Worm (Caenorhabditis elegans) whole organism, mixed stage, embryonic: ENCODE measurements around the gene figl-1.

Source experiments
- blmp-1 ChIP-seq: fragments of 150-350 bp; optimal IDR thresholded peaks from 2 replicates; lab custom pipeline; 2014; ENCODE audit warnings: missing biosample characterization, missing genetic modification characterization
- ces-1 ChIP-seq: fragments of 150-350 bp; optimal IDR thresholded peaks from 2 replicates; lab custom pipeline; 2014; ENCODE audit warnings: missing biosample characterization, missing genetic modification reagents, missing genetic modification characterization
- elt-3 ChIP-seq: fragments of 150-350 bp; optimal IDR thresholded peaks from 2 replicates; lab custom pipeline; 2014; ENCODE audit warnings: missing biosample characterization, missing genetic modification characterization
- flh-1 ChIP-seq: fragments of 200-800 bp; sonication (Bioruptor generic); optimal IDR thresholded peaks from 2 replicates; lab custom pipeline; 2018; ENCODE audit warnings: mild to moderate bottlenecking, missing genetic modification characterization, moderate library complexity, missing compliant biosample characterization
- lin-13 ChIP-seq: fragments of 150-350 bp; optimal IDR thresholded peaks from 2 replicates; lab custom pipeline; 2014; ENCODE audit warnings: missing biosample characterization, missing genetic modification characterization
- lsy-2 ChIP-seq: fragments of 150-350 bp; optimal IDR thresholded peaks from 2 replicates; lab custom pipeline; 2014; ENCODE audit warnings: missing biosample characterization, missing genetic modification characterization
- nhr-12 ChIP-seq: fragments of 150-350 bp; optimal IDR thresholded peaks from 2 replicates; lab custom pipeline; 2014; ENCODE audit warnings: missing biosample characterization, missing genetic modification characterization
- nhr-237 ChIP-seq: fragments of 150-350 bp; optimal IDR thresholded peaks from 2 replicates; lab custom pipeline; 2014; ENCODE audit warnings: missing biosample characterization, missing genetic modification characterization
- nhr-28 ChIP-seq: fragments of 150-350 bp; optimal IDR thresholded peaks from 2 replicates; lab custom pipeline; 2014; ENCODE audit warnings: missing biosample characterization, missing genetic modification characterization
- nhr-76 ChIP-seq: sonication (generic microtip); optimal IDR thresholded peaks from 2 replicates; lab custom pipeline; 2017; ENCODE audit warnings: missing biosample characterization, missing genetic modification characterization
- pha-4 ChIP-seq: fragments of 150-350 bp; optimal IDR thresholded peaks from 2 replicates; lab custom pipeline; 2018; ENCODE audit warnings: missing biosample characterization, missing genetic modification reagents, missing genetic modification characterization
- snpc-4 ChIP-seq: fragments of 150-350 bp; optimal IDR thresholded peaks from 2 replicates; lab custom pipeline; 2014; ENCODE audit warnings: missing biosample characterization, missing genetic modification characterization
- ztf-11 ChIP-seq: fragments of 150-350 bp; optimal IDR thresholded peaks from 2 replicates; lab custom pipeline; 2014; ENCODE audit warnings: missing biosample characterization, missing genetic modification characterization

DNA sequence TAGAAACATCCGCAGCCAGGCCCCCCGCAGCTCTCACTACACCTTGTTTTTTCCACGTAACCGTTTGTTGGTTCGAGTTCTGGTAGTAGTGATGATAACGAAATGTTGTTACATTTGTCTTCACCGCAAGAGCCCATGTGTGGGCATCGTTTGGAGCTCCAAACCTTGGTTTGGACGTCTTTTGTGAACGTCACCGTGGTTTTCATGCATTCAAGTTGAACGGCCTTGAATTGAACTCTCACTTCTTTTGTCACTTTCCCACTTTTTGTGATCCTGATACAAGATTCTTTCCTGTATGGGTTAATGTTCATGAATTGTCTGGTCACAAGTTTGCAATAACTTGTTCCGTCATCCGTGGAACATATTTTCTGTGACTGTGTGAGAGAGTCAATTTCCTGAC is 42.0 kb downstream of the figl-1 start:
- TF ChIP-seq flh-1 (no peak), nhr-12 (tag; lab: Kevin White, UChicago) (no peak), lin-13 (tag; lab: Kevin White, UChicago) (no peak), nhr-76 (no peak), ztf-11 (tag; lab: Kevin White, UChicago) (no peak), nhr-28 (tag; lab: Kevin White, UChicago) (no peak), blmp-1 (tag; lab: Kevin White, UChicago) (no peak), elt-3 (tag; lab: Kevin White, UChicago) (no peak), lsy-2 (tag; lab: Kevin White, UChicago) (no peak), nhr-237 (tag; lab: Kevin White, UChicago) (no peak), snpc-4 (tag; lab: Kevin White, UChicago) (no peak), pha-4 (tag; lab: Kevin White, UChicago) (no peak), ces-1 (no peak)
